Worm (Caenorhabditis elegans) whole organism, L4 larva: ENCODE results near the gene pei-1.
A peak's percentile ranks its signal among the peaks of the same experiment; 100 is the strongest.

ENCODE experiments used
- D1046.2 ChIP-seq: fragments of 200-800 bp; sonication (Bioruptor generic); IDR thresholded peaks from 2 replicates; pipeline ENCODE4 v1.3.6; 2022; ENCODE audit warnings: missing genetic modification characterization, missing compliant biosample characterization
- F49E8.2 ChIP-seq: sonication (generic microtip); optimal IDR thresholded peaks from 2 replicates; lab custom pipeline; 2016; ENCODE audit warnings: missing compliant biosample characterization, mild to moderate bottlenecking, missing genetic modification characterization, borderline replicate concordance
- ZK337.2 ChIP-seq: fragments of 200-800 bp; sonication (Bioruptor generic); IDR thresholded peaks from 2 replicates; pipeline ENCODE4 v1.3.6; 2022; ENCODE audit warnings: missing genetic modification reagents, missing genetic modification characterization, missing compliant biosample characterization
- attf-4 ChIP-seq: sonication (generic microtip); optimal IDR thresholded peaks from 3 replicates; lab custom pipeline; 2017; ENCODE audit warnings: missing biosample characterization, missing genetic modification characterization
- ceh-20 ChIP-seq: fragments of 200-800 bp; sonication (Bioruptor generic); IDR thresholded peaks from 2 replicates; pipeline ENCODE4 v1.3.6; 2022; ENCODE audit warnings: missing genetic modification reagents, missing genetic modification characterization, missing compliant biosample characterization
- ceh-28 ChIP-seq: fragments of 150-350 bp; optimal IDR thresholded peaks from 2 replicates; lab custom pipeline; 2014; ENCODE audit warnings: missing biosample characterization, missing genetic modification reagents, missing genetic modification characterization
- ceh-82 ChIP-seq: sonication (generic microtip); optimal IDR thresholded peaks from 2 replicates; lab custom pipeline; 2017; ENCODE audit warnings: missing biosample characterization, missing genetic modification characterization
- ces-1 ChIP-seq: fragments of 150-350 bp; sonication (generic microtip); optimal IDR thresholded peaks from 4 replicates; lab custom pipeline; 2014; ENCODE audit warnings: missing biosample characterization, missing genetic modification reagents, missing genetic modification characterization
- daf-16 ChIP-seq, 3 experiments: sonication (generic microtip); optimal IDR thresholded peaks; 2 replicates each; lab custom pipeline; 2016 to 2017; ENCODE audit warnings: missing genetic modification characterization in 3 of 3, missing genetic modification reagents in 3 of 3, mild to moderate bottlenecking in 2 of 3, missing compliant biosample characterization in 2 of 3, missing biosample characterization in 1 of 3, moderate library complexity in 1 of 3
- dmd-9 ChIP-seq: fragments of 200-800 bp; sonication (Bioruptor generic); IDR thresholded peaks from 2 replicates; pipeline ENCODE4 v1.3.6; 2022; ENCODE audit warnings: missing genetic modification reagents, missing genetic modification characterization, missing compliant biosample characterization
- dpl-1 ChIP-seq: fragments of 150-350 bp; optimal IDR thresholded peaks from 2 replicates; lab custom pipeline; 2014; ENCODE audit warnings: missing biosample characterization, missing genetic modification reagents, missing genetic modification characterization
- duxl-1 ChIP-seq: sonication (generic microtip); optimal IDR thresholded peaks from 2 replicates; lab custom pipeline; 2016; ENCODE audit warnings: mild to moderate bottlenecking, missing genetic modification characterization, moderate library complexity, missing compliant biosample characterization; ENCODE audit not compliant: poor library complexity
- fkh-10 ChIP-seq: fragments of 150-350 bp; optimal IDR thresholded peaks from 2 replicates; lab custom pipeline; 2014; ENCODE audit warnings: missing biosample characterization, missing genetic modification reagents, missing genetic modification characterization
- hlh-30 ChIP-seq: sonication (generic microtip); optimal IDR thresholded peaks from 2 replicates; lab custom pipeline; 2017; ENCODE audit warnings: antibody characterized with exemption, mild to moderate bottlenecking, missing genetic modification characterization, missing compliant biosample characterization; ENCODE audit not compliant: insufficient read depth
- hmg-1.1 ChIP-seq: fragments of 200-800 bp; sonication (Bioruptor generic); IDR thresholded peaks from 2 replicates; pipeline ENCODE4 v1.3.6; 2022; ENCODE audit warnings: missing genetic modification reagents, missing genetic modification characterization, missing compliant biosample characterization
- jun-1 ChIP-seq: fragments of 150-350 bp; optimal IDR thresholded peaks from 2 replicates; lab custom pipeline; 2014; ENCODE audit warnings: missing biosample characterization, missing genetic modification reagents, missing genetic modification characterization
- lim-7 ChIP-seq: fragments of 200-800 bp; sonication (Bioruptor generic); IDR thresholded peaks from 2 replicates; pipeline ENCODE4 v1.3.6; 2022; ENCODE audit warnings: missing genetic modification characterization, missing compliant biosample characterization
- lin-29 ChIP-seq: fragments of 200-800 bp; sonication (Bioruptor generic); IDR thresholded peaks from 2 replicates; pipeline ENCODE4 v1.3.6; 2022; ENCODE audit warnings: missing genetic modification reagents, missing genetic modification characterization, missing compliant biosample characterization
- lsy-2 ChIP-seq, 2 experiments: fragments of 150-350 bp in 1 of 2; sonication (generic microtip) in 1 of 2; optimal IDR thresholded peaks; 2 replicates each; lab custom pipeline; 2014 to 2017; ENCODE audit warnings: missing biosample characterization in 2 of 2, missing genetic modification characterization in 2 of 2
- mep-1 ChIP-seq: fragments of 150-350 bp; sonication (generic microtip); optimal IDR thresholded peaks from 3 replicates; lab custom pipeline; 2014; ENCODE audit warnings: missing biosample characterization, missing genetic modification characterization
- mxl-2 ChIP-seq: fragments of 200-800 bp; sonication (Bioruptor generic); conservative IDR thresholded peaks from 2 replicates; pipeline ENCODE4 v1.3.6; 2022; ENCODE audit warnings: missing genetic modification reagents, missing genetic modification characterization, missing compliant biosample characterization
- mxl-3 ChIP-seq: fragments of 200-800 bp; sonication (Bioruptor generic); optimal IDR thresholded peaks from 2 replicates; lab custom pipeline; 2018; ENCODE audit warnings: mild to moderate bottlenecking, missing genetic modification characterization, missing compliant biosample characterization
- nhr-237 ChIP-seq: sonication (generic microtip); optimal IDR thresholded peaks from 2 replicates; lab custom pipeline; 2017; ENCODE audit warnings: missing biosample characterization, missing genetic modification characterization
- nhr-48 ChIP-seq: sonication (generic microtip); optimal IDR thresholded peaks from 2 replicates; lab custom pipeline; 2016; ENCODE audit warnings: mild to moderate bottlenecking, missing genetic modification characterization, missing compliant biosample characterization
- nhr-6 ChIP-seq: fragments of 150-350 bp; optimal IDR thresholded peaks from 2 replicates; lab custom pipeline; 2014; ENCODE audit warnings: missing biosample characterization, missing genetic modification characterization
- nhr-76 ChIP-seq: fragments of 150-350 bp; optimal IDR thresholded peaks from 2 replicates; lab custom pipeline; 2014; ENCODE audit warnings: missing biosample characterization, missing genetic modification characterization
- rbr-2 ChIP-seq: sonication (generic microtip); optimal IDR thresholded peaks from 2 replicates; lab custom pipeline; 2016; ENCODE audit warnings: missing genotype, missing genetic modification characterization, missing compliant biosample characterization
- sdz-12 ChIP-seq: fragments of 200-800 bp; sonication (Bioruptor generic); optimal IDR thresholded peaks from 2 replicates; lab custom pipeline; 2018; ENCODE audit warnings: mild to moderate bottlenecking, missing genetic modification characterization, missing compliant biosample characterization
- spr-3 ChIP-seq: fragments of 200-800 bp; sonication (Bioruptor generic); optimal IDR thresholded peaks from 2 replicates; lab custom pipeline; 2018; ENCODE audit warnings: mild to moderate bottlenecking, missing genetic modification characterization, missing compliant biosample characterization
- tag-97 ChIP-seq: fragments of 200-800 bp; sonication (Bioruptor generic); IDR thresholded peaks from 2 replicates; pipeline ENCODE4 v1.3.6; 2022; ENCODE audit warnings: missing genetic modification characterization, missing compliant biosample characterization
- unc-130 ChIP-seq: sonication (generic microtip); optimal IDR thresholded peaks from 2 replicates; lab custom pipeline; 2016; ENCODE audit warnings: missing genetic modification reagents, missing genetic modification characterization, missing compliant biosample characterization
- unc-62 ChIP-seq, 3 experiments: fragments of 150-350 bp in 1 of 3; sonication (generic microtip); optimal IDR thresholded peaks in 2 of 3; peaks in 1 of 3; 1 replicate in 1 of 3; 2 replicates in 2 of 3; lab custom pipeline; 2014 to 2017; ENCODE audit warnings: missing biosample characterization in 3 of 3, missing genetic modification characterization in 3 of 3, missing genetic modification reagents in 3 of 3, missing genotype in 1 of 3
- zag-1 ChIP-seq: fragments of 150-350 bp; optimal IDR thresholded peaks from 2 replicates; lab custom pipeline; 2014; ENCODE audit warnings: missing biosample characterization, missing genetic modification characterization
- zfp-3 ChIP-seq: fragments of 200-800 bp; sonication (Bioruptor generic); conservative IDR thresholded peaks from 2 replicates; pipeline ENCODE4 v1.3.6; 2022; ENCODE audit warnings: missing genetic modification reagents, missing genetic modification characterization, missing compliant biosample characterization
- ztf-11 ChIP-seq: fragments of 150-350 bp; optimal IDR thresholded peaks from 2 replicates; lab custom pipeline; 2014; ENCODE audit warnings: missing biosample characterization, missing genetic modification characterization
- ztf-7 ChIP-seq: fragments of 150-350 bp; optimal IDR thresholded peaks from 2 replicates; lab custom pipeline; 2014; ENCODE audit warnings: missing biosample characterization, missing genetic modification characterization

pei-1 gene

ce11 chrIV:9614060-9614459 lies 21.7 kb upstream of the pei-1 start:
- TF ChIP-seq ZK337.2 (no peak), F49E8.2 (no peak), duxl-1 (no peak), attf-4 (tag; lab: Kevin White, UChicago) (no peak), unc-62 (GFP tag; optimal IDR thresholded peaks at IDR 0.05 in 1 of 2; lab: Kevin White, UChicago) (no peak), unc-62 (tag; optimal IDR thresholded peaks at IDR 0.05; lab: Kevin White, UChicago) (no peak), lsy-2 (tag; optimal IDR thresholded peaks at IDR 0.05; lab: Kevin White, UChicago) (no peak), nhr-76 (tag; lab: Kevin White, UChicago) (no peak), hlh-30 (tag; lab: Kevin White, UChicago) (no peak), sdz-12 (GFP tag; lab: Kevin White, UChicago) (no peak), ztf-7 (tag; lab: Kevin White, UChicago) (no peak), mxl-3 (GFP tag; lab: Kevin White, UChicago) (no peak), dpl-1 (GFP tag; lab: Kevin White, UChicago) (no peak), mxl-2 (GFP tag; lab: Robert Waterston, UW) (no peak), tag-97 (no peak)
- TF ChIP-seq, all 104 proteins: peak for 0

- TF ChIP-seq unc-62 (GFP tag; optimal IDR thresholded peaks at IDR 0.05 in 1 of 2; lab: Kevin White, UChicago) (peak in 1 of 2 experiments; percentile 44), unc-62 (tag; optimal IDR thresholded peaks at IDR 0.05; lab: Kevin White, UChicago) (no peak), ceh-28 (tag; lab: Kevin White, UChicago) (no peak)
These were observed 20.8 kb upstream of the pei-1 start for ce11 chrIV:9613072-9613590.

ce11 chrIV:9610923-9611322 lies 18.6 kb upstream of the pei-1 start:
- TF ChIP-seq unc-130 (GFP tag; lab: Kevin White, UChicago): no peak
- no peak for TF ChIP-seq zfp-3 (GFP tag; lab: Robert Waterston, UW)
- TF ChIP-seq sdz-12 (GFP tag; lab: Kevin White, UChicago): no peak
- TF ChIP-seq ceh-20 (GFP tag; lab: Robert Waterston, UW): no peak
- TF ChIP-seq lin-29 (GFP tag; lab: Robert Waterston, UW): no peak
- no peak for TF ChIP-seq daf-16 (GFP tag; optimal IDR thresholded peaks at IDR 0.05; lab: Kevin White, UChicago)
- TF ChIP-seq daf-16 (tag; optimal IDR thresholded peaks at IDR 0.05; lab: Kevin White, UChicago): no peak
- TF ChIP-seq lim-7 (GFP tag; lab: Robert Waterston, UW): no peak
- TF ChIP-seq spr-3 (GFP tag; lab: Kevin White, UChicago): no peak
- no peak for TF ChIP-seq nhr-6
- TF ChIP-seq D1046.2 (GFP tag; lab: Robert Waterston, UW): no peak
- TF ChIP-seq dmd-9: no peak
- no peak for TF ChIP-seq rbr-2 (tag; lab: Kevin White, UChicago)
- TF ChIP-seq nhr-237 (tag; lab: Kevin White, UChicago): no peak

- TF ChIP-seq fkh-10 (no peak), ztf-11 (no peak), ces-1 (GFP tag; lab: Kevin White, UChicago) (no peak), lim-7 (GFP tag; lab: Robert Waterston, UW) (no peak), hmg-1.1 (GFP tag; lab: Robert Waterston, UW) (no peak), zag-1 (tag; lab: Kevin White, UChicago) (no peak), D1046.2 (GFP tag; lab: Robert Waterston, UW) (no peak), jun-1 (tag; lab: Kevin White, UChicago) (no peak), mxl-3 (GFP tag; lab: Kevin White, UChicago) (no peak), ceh-82 (tag; lab: Kevin White, UChicago) (no peak), nhr-48 (no peak), mep-1 (tag; lab: Kevin White, UChicago) (no peak)
- TF ChIP-seq, all 104 proteins: peak for 0
These were observed 16.8 kb upstream of the pei-1 start for ce11 chrIV:9609095-9609494.
